Fruit fly (Drosophila melanogaster): ENCODE data around the gene CG4598.

Gene CG4598

DNA sequence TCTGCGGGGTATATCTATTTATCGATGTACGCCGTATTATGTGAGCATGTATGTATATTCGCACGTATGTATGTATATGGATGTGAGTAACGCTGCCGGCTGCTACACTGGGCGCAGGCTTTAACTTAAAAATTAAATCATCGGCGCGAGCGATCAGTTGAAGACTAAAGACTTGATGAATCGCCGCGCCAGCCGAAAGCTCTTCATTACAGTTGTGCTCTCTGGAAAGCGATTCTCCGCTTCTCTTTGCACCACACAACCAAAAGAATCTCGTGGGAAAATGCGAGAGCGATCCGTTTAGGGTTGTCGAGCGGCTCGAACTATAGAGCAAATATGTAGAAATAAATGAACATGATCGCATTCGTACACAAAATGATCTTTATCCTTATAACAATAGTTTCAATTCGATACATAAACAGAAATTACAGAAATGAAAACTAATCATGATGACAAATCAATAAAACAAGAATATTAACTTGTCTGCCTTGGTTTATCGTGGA is 9.9 kb upstream of the CG4598 start, which contains the start of gene CG13124:
Gene CG13124 (minus strand): TSS at position 166 of the 500 bp plus-strand sequence.
- TF ChIP-seq EcR (GFP tag; optimal IDR thresholded peaks at IDR 0.05) (no peak), CG14655 (GFP tag; optimal IDR thresholded peaks at IDR 0.05) (peak; percentile 17), Snoo (tag; optimal IDR thresholded peaks at IDR 0.05) (peak; percentile 21), CG8301 (tag; optimal IDR thresholded peaks at IDR 0.05) (peak; percentile 9), Ets98B (GFP tag; IDR thresholded peaks at IDR 0.05) (peak; percentile 51; the same call in 1 of the 2 replicates), CG4496 (GFP tag; IDR thresholded peaks at IDR 0.05) (no peak), CG12605 (GFP tag; IDR thresholded peaks at IDR 0.05) (peak; percentile 65), CG9948 (tag; optimal IDR thresholded peaks at IDR 0.05) (no peak), Pif1A (GFP tag; optimal IDR thresholded peaks at IDR 0.05) (peak; percentile 19), CG8159 (tag; optimal IDR thresholded peaks at IDR 0.05) (peak; percentile 25), CG13204 (GFP tag; optimal IDR thresholded peaks at IDR 0.05) (peak; percentile 8)

DNA sequence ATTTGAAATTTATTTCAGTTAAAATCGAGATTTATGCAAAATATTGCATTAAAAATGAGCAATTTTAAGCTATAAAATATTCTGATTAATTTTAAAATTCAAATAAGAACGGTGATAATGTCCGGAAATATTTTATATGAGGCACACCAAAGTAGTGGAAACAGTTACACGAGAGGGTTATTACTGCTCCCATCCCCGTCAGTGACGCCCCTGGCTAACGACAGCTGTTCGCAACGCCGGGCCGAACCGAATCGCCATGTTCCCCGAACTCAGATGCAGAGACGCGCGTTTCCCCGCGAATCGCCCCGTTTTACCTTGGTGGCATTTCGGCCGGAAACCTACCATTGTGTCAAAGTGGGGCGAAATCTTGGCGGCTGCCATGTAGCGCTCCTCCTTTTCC is 6.6 kb upstream of the CG4598 start:
- TF ChIP-seq CG34367 (tag; optimal IDR thresholded peaks at IDR 0.05) (no peak), CG14655 (GFP tag; optimal IDR thresholded peaks at IDR 0.05) (no peak), CG32121 (GFP tag; IDR thresholded peaks at IDR 0.05) (peak; percentile 50; the same call in 1 of the 2 replicates), CG8159 (tag; optimal IDR thresholded peaks at IDR 0.05) (no peak), CG17806 (tag; optimal IDR thresholded peaks at IDR 0.05) (peak; percentile 5), CG8301 (tag; optimal IDR thresholded peaks at IDR 0.05) (peak; percentile 0), CG13204 (GFP tag; optimal IDR thresholded peaks at IDR 0.05) (no peak), Pif1B (GFP tag; optimal IDR thresholded peaks at IDR 0.05) (no peak), Ets98B (GFP tag; IDR thresholded peaks at IDR 0.05) (peak; percentile 76), EcR (GFP tag; optimal IDR thresholded peaks at IDR 0.05) (no peak), D1 (tag; optimal IDR thresholded peaks at IDR 0.05) (no peak), fd96Ca (GFP tag; IDR thresholded peaks at IDR 0.05) (peak; percentile 63; the same call in 2 of the 3 replicates), CG12605 (GFP tag; IDR thresholded peaks at IDR 0.05) (0 out of 2 replicates have a peak, but pooled peaks have one; percentile 17), gl (tag; optimal IDR thresholded peaks at IDR 0.05) (no peak), CG9948 (tag; optimal IDR thresholded peaks at IDR 0.05) (no peak), Pif1A (GFP tag; optimal IDR thresholded peaks at IDR 0.05) (peak; percentile 39), CG15710 (tag; optimal IDR thresholded peaks at IDR 0.05) (no peak), CG10348 (GFP tag; IDR thresholded peaks at IDR 0.05) (no peak), Snoo (tag; optimal IDR thresholded peaks at IDR 0.05) (peak; percentile 10), CG4496 (GFP tag; IDR thresholded peaks at IDR 0.05) (peak; percentile 73), rn (GFP tag; IDR thresholded peaks at IDR 0.05) (no peak)

DNA sequence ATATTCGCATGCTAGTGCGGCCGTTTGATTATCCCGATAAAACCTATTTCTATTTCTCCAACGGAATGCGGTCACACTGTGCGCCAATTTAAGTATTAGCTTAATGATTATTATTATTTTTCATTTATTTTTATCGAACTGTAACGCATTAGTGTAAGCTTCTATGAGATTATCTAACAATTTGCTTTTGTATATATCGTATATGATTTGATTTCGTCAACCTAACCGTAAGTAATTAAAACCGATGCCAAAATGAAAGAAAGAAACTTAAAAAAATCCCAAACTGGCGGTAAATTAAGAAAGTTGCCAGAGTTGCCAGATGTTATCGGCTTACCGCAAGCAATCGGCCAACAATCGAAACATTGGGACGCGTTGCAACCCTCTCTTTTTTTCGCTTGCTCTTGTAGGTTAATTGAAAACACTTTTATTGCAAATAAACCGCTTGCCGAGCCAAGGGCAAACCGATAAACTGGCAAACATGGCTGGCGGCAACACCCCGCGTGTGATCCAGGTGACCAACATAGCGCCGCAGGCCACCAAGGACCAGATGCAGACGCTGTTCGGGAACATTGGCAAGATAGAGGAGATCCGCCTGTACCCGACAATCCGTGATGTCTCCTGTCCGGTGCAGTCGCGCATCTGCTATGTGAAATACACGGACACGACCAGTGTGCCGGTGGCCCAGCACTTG is 5.7 kb upstream of the CG4598 start, which contains the start of the genes Etl1 and Srp54:
Gene Etl1 (minus strand): TSS at position 39 of the 691 bp plus-strand sequence.
Gene Srp54 (plus strand): TSS at position 342 of the 691 bp plus-strand sequence.
- TF ChIP-seq CG9948 (tag; optimal IDR thresholded peaks at IDR 0.05) (no peak), Pif1B (GFP tag; optimal IDR thresholded peaks at IDR 0.05) (no peak), CG34367 (tag; optimal IDR thresholded peaks at IDR 0.05) (no peak), Ets98B (GFP tag; IDR thresholded peaks at IDR 0.05) (no peak), rn (GFP tag; IDR thresholded peaks at IDR 0.05) (no peak), CG14655 (GFP tag; optimal IDR thresholded peaks at IDR 0.05) (no peak), D1 (tag; optimal IDR thresholded peaks at IDR 0.05) (no peak), CG8301 (tag; optimal IDR thresholded peaks at IDR 0.05) (no peak), CG8159 (tag; optimal IDR thresholded peaks at IDR 0.05) (no peak), CG13204 (GFP tag; optimal IDR thresholded peaks at IDR 0.05) (no peak), EcR (GFP tag; optimal IDR thresholded peaks at IDR 0.05) (no peak), gl (tag; optimal IDR thresholded peaks at IDR 0.05) (no peak), Snoo (tag; optimal IDR thresholded peaks at IDR 0.05) (no peak), CG4496 (GFP tag; IDR thresholded peaks at IDR 0.05) (no peak), Pif1A (GFP tag; optimal IDR thresholded peaks at IDR 0.05) (no peak), CG15710 (tag; optimal IDR thresholded peaks at IDR 0.05) (no peak)

DNA sequence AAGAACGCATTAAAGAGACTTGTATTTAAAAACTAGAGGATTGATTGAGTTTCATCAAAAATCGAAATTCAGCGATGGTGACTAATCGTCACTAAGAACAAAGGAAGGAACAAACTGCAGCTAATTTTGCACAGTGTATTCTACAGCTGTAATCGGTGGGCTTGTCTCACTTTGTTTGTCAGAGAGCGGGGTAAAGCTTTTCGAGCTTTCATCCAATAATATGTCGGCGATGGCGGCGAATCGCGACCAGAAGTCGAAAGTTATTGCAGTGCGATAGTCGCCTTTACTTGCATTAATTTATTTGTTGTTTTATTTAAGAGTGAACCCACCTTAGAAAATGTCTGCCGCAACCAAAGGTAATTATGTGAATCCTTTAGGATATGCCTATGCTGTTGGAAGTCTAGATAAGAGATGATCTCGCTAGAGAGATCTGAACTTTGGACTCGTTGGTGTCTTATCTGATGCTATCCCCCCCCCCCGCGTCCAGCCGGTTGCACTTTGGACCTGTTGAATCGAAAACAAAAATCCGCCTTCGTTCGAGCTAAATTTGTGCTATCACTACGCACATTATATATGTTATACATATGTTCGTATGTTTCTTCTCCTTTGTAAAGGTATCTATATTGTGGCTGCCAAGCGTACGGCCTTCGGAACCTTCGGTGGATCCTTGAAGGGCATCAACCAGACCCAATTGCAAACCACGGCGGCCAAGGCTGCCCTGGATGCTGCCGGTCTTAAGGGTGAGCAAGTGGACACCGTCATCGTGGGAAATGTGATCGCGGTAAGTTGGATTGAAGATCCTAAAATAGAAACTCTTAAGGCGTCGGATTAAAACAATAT is 3.2 kb upstream of the CG4598 start, which contains the start of gene yip2:
Gene yip2 (plus strand): TSS at position 243 of the 840 bp plus-strand sequence.
- peak; percentile 98 for TF ChIP-seq Pif1A (GFP tag; optimal IDR thresholded peaks at IDR 0.05)
- peak; percentile 54 for TF ChIP-seq D1 (tag; optimal IDR thresholded peaks at IDR 0.05)
- peak; percentile 91 for TF ChIP-seq Ets98B (GFP tag; IDR thresholded peaks at IDR 0.05)
- TF ChIP-seq CG15710 (tag; optimal IDR thresholded peaks at IDR 0.05) = peak; percentile 87
- peak; percentile 93 for TF ChIP-seq CG8159 (tag; optimal IDR thresholded peaks at IDR 0.05)
- TF ChIP-seq CG32121 (GFP tag; IDR thresholded peaks at IDR 0.05) = peak; percentile 96
- TF ChIP-seq CG14655 (GFP tag; optimal IDR thresholded peaks at IDR 0.05) = peak; percentile 98
- peak; percentile 81 for TF ChIP-seq EcR (GFP tag; optimal IDR thresholded peaks at IDR 0.05)
- peak; percentile 66; the same call in 1 of the 2 replicates for TF ChIP-seq rn (GFP tag; IDR thresholded peaks at IDR 0.05)
- TF ChIP-seq Snoo (tag; optimal IDR thresholded peaks at IDR 0.05) = peak; percentile 98
- TF ChIP-seq CG34367 (tag; optimal IDR thresholded peaks at IDR 0.05) = peak; percentile 94
- TF ChIP-seq CG4496 (GFP tag; IDR thresholded peaks at IDR 0.05) = peak; percentile 92
- TF ChIP-seq CG9948 (tag; optimal IDR thresholded peaks at IDR 0.05) = peak; percentile 77
- peak; percentile 96 for TF ChIP-seq CG8301 (tag; optimal IDR thresholded peaks at IDR 0.05)
- TF ChIP-seq CG10348 (GFP tag; IDR thresholded peaks at IDR 0.05) = no peak
- peak; percentile 89 for TF ChIP-seq CG17806 (tag; optimal IDR thresholded peaks at IDR 0.05)
- peak; percentile 100 for TF ChIP-seq CG13204 (GFP tag; optimal IDR thresholded peaks at IDR 0.05)
- TF ChIP-seq gl (tag; optimal IDR thresholded peaks at IDR 0.05) = peak; percentile 100
- peak; percentile 92 for TF ChIP-seq fd96Ca (GFP tag; IDR thresholded peaks at IDR 0.05)
- peak; percentile 97 for TF ChIP-seq CG12605 (GFP tag; IDR thresholded peaks at IDR 0.05)
- peak; percentile 99 for TF ChIP-seq Pif1B (GFP tag; optimal IDR thresholded peaks at IDR 0.05)

Data from whole organism, pupa.